Fruit fly (Drosophila melanogaster) whole organism: ENCODE results near the gene CG6966.
A peak's percentile ranks its signal among the peaks of the same experiment; 100 is the strongest.

Experiments
- CG8478 ChIP-seq: fragments of >200 bp; optimal IDR thresholded peaks from 2 replicates; lab custom pipeline; 2018; ENCODE audit warnings: inconsistent platforms
- Dll ChIP-seq: fragments of >200 bp; optimal IDR thresholded peaks from 2 replicates; lab custom pipeline; 2017
- EcR ChIP-seq, 2 experiments: fragments of >200 bp; optimal IDR thresholded peaks; 2 replicates each; lab custom pipeline; 2017; ENCODE audit warnings: missing biosample characterization in 2 of 2, missing genetic modification characterization in 2 of 2, missing genetic modification reagents in 2 of 2
- pan ChIP-seq: fragments of >200 bp; optimal IDR thresholded peaks from 2 replicates; lab custom pipeline; 2017
- psq ChIP-seq: fragments of >200 bp; optimal IDR thresholded peaks from 2 replicates; lab custom pipeline; 2017
- usp ChIP-seq: fragments of >200 bp; optimal IDR thresholded peaks from 2 replicates; lab custom pipeline; 2017; ENCODE audit warnings: missing biosample characterization, missing genetic modification characterization, mixed read lengths

The CG6966 gene

DNA sequence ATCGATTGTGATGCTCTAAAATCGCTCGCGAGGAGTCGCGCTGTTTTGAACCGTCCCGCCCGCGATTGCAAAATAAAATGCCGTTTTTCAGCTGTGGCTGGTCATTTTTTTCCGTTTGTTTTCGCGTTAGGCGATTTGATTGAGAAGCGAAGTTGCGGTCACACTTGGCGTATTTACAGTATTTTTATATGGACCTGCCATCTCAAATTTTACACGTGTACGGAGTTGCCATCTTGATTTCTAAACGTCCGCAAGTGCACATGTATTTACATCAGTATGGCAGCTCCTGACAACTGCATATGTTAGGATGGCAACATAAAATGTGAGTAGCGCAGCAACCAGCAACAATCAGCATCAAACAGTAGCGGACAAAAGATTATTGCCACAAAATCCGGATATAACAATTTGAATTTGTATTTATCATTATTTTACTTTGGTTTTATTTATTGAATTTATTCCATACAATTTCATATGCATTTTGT lies at the start of gene CG6966:
Gene CG6966, minus strand, starts transcription at position 82 of the 482 bp plus-strand sequence.
- TF ChIP-seq Dll (lab: Kevin White, UChicago) (no peak), CG8478 (lab: Kevin White, UChicago) (no peak), EcR (GFP tag; optimal IDR thresholded peaks at IDR 0.05; lab: Kevin White, UChicago) (no peak), pan (lab: Kevin White, UChicago) (no peak), psq (no peak), usp (GFP tag; lab: Kevin White, UChicago) (no peak)

DNA sequence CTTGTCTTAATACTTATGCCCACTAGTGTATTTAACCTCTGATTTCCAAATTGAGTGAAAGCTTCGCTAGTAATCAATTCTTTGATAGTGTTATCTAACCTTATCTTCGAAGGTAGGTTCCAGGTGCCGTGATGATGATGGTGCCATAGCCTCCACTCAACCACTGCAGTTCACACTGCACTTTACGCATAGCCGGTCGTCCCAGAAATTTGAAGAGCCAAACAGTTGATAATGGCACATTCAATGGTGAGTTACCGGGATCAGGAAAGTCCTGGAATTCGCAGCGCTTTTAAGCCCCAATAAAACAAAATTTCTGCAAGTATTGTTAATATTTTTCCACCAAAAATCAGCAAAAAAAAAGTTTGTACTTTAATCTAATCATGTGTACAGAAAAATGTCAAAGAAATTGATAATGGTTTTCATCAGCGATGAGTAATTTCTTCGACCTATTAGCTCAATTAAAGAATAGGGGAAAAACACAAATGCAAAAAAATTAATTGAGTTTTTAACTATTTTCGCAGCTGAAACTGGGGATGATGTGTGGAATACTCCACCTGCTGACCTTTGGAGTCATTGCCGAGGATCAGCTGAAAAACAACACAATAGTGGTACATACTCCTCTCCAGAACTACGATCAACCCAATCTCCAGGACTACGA lies 44.5 kb upstream of the CG6966 start, which contains the start of gene CG3987:
Gene CG3987, plus strand, starts transcription at position 143 of the 658 bp plus-strand sequence.
- TF ChIP-seq pan (lab: Kevin White, UChicago) (no peak), EcR (GFP tag; optimal IDR thresholded peaks at IDR 0.05; lab: Kevin White, UChicago) (no peak), usp (GFP tag; lab: Kevin White, UChicago) (no peak), Dll (lab: Kevin White, UChicago) (no peak), psq (no peak), CG8478 (lab: Kevin White, UChicago) (no peak)

DNA sequence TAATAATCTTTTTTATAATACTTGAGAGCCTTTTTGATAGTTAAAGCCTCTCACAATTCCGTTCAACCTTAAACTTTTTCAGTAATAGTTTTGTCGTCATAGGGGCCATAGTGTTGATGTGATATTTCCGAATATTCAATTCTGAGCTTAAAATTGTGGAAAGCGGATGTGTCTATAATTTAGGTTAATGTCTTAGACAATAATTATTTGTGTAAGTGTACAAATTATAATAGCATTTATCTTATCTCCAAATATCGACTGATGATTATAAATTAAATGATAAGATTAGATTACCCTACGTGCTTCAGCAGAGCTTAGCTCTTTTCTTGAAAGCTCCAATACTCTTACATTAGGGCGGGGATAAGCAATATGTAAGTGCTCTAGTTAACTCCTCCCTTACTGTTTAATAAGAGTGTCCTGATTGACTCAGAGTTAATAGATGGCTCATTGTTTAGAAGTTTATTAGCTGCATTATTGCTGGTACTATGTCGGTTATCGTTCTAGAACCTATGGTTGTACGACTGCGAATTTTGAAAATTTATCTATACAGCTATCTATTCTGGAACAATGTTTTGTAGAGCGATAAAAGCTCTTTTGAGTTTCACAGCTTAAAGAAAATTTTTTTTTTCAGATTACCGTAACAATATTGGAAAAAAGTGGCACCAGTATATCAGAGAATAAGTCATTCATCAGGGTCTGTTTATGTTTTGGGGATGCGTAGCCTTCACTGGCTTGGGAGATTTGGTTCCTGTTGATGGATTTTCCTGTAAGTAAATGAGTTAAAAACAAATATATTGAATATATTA lies 43.8 kb upstream of the CG6966 start:
- no peak for TF ChIP-seq EcR (GFP tag; optimal IDR thresholded peaks at IDR 0.05; lab: Kevin White, UChicago)
- TF ChIP-seq usp (GFP tag; lab: Kevin White, UChicago): no peak
- no peak for TF ChIP-seq psq
- no peak for TF ChIP-seq pan (lab: Kevin White, UChicago)
- no peak for TF ChIP-seq Dll (lab: Kevin White, UChicago)
- TF ChIP-seq CG8478 (lab: Kevin White, UChicago): no peak

DNA sequence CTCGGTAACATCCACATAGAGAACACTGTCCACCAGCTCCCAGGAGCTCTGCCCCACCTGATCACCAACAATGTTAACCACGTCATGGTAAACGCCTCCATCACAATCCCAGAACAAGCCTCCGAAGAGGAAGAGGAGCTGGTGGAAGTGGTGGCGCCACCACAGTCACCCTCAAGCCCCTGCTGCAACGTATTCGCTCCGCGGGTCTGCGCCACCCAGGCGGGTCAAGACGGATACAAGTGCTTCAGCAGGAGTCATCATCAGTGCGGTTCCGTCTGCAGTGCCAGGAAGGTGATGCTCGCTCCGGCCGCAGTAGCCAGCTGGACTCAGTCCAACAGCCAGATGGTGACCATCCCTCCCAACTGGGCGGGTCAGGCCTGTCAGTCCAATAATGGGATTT lies 42.8 kb upstream of the CG6966 start:
- no peak for TF ChIP-seq CG8478 (lab: Kevin White, UChicago)
- TF ChIP-seq pan (lab: Kevin White, UChicago): no peak
- no peak for TF ChIP-seq EcR (GFP tag; optimal IDR thresholded peaks at IDR 0.05; lab: Kevin White, UChicago)
- no peak for TF ChIP-seq psq
- TF ChIP-seq Dll (lab: Kevin White, UChicago): no peak
- no peak for TF ChIP-seq usp (GFP tag; lab: Kevin White, UChicago)

DNA sequence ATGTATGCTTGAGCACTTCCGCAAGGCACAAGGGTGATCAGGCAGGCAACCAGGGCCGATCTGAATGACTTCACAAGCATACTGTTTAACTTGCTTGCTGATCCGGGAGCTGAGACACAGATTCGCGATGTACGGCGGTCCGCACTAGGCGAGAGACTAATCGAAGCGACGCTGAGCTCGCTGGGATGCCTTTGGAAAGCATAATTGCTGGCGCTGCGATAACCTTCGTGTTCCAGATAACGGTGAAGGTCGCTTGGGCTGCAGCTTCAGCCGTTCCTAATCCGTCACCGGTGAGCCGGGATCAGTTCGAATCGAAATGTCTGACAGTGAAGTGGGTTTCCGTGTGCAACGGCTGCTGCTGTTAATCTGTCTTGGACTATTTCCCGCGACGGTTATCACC lies 41.4 kb upstream of the CG6966 start, which contains the start of the genes CG6912 and CG3984:
Gene CG6912, minus strand, starts transcription at position 159 of the 400 bp plus-strand sequence.
Gene CG3984, plus strand, starts transcription at position 303 of the 400 bp plus-strand sequence.
- TF ChIP-seq usp (GFP tag; lab: Kevin White, UChicago) (no peak), Dll (lab: Kevin White, UChicago) (no peak), psq (no peak), pan (lab: Kevin White, UChicago) (no peak), EcR (GFP tag; optimal IDR thresholded peaks at IDR 0.05; lab: Kevin White, UChicago) (no peak), CG8478 (lab: Kevin White, UChicago) (no peak)

DNA sequence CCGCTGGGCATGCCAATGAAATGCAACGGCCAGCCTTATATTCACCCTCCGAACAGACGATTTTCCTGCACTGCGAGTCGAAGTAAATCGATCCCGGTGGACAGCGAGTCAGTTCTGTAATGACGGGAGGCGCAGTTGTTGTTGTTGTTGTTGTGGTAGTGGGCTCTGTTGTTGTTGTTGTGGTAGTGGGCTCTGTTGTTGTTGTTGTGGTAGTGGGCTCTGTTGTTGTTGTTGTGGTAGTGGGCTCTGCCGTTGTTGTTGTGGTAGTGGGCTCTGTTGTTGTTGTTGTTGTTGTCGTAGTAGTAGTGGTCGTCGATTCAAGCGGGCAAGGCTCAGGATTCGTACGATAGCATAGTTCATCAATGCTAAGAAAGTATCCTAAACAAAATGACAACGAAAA lies 40.6 kb upstream of the CG6966 start:
- no peak for TF ChIP-seq Dll (lab: Kevin White, UChicago)
- TF ChIP-seq pan (lab: Kevin White, UChicago): no peak
- no peak for TF ChIP-seq usp (GFP tag; lab: Kevin White, UChicago)
- no peak for TF ChIP-seq psq
- TF ChIP-seq EcR (GFP tag; optimal IDR thresholded peaks at IDR 0.05; lab: Kevin White, UChicago): no peak
- TF ChIP-seq CG8478 (lab: Kevin White, UChicago): no peak

DNA sequence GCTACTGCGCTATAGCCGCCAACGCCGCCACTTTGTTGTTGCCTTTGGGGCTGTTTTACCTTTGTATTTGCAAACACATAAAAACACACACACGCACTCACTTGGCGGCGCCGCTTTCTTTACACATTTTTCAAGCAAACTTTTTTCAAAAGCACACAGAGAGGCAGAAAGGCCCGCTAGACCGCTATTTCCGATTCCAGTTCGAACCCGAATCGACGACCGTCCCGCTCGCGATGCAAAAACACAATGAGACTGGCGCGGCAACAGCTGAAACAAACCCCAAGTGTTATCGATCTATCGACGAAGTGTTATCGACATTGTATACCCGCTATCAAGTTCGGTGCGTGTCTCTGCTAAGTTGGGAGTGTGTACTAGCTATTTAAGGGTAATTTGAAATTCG lies 36.2 kb upstream of the CG6966 start, which contains the start of gene CG42788:
Gene CG42788, minus strand, starts transcription at position 250 of the 400 bp plus-strand sequence.
- TF ChIP-seq EcR (GFP tag; optimal IDR thresholded peaks at IDR 0.05; lab: Kevin White, UChicago) (no peak), Dll (lab: Kevin White, UChicago) (peak; percentile 1), pan (lab: Kevin White, UChicago) (no peak), usp (GFP tag; lab: Kevin White, UChicago) (no peak), psq (no peak), CG8478 (lab: Kevin White, UChicago) (no peak)

DNA sequence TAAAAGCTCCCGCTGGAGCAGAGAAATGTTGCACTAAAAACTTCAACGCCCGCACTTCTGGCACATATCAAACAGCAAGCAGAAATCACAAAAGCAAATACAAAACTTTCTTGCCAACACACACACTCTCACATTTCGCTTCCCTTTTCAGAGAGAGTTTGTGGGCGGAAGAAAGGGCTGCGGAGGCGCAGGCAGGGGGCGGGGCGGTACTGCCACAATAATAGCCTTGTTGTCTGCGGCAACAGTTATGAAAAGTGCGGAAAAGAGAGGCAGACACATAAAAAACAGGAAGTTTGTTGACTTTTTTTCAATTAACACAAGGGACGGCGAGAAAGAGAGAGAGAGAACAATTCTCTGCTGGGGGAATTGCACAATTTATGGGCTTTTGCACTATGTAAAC lies 35.4 kb upstream of the CG6966 start:
- TF ChIP-seq pan (lab: Kevin White, UChicago) (no peak), CG8478 (lab: Kevin White, UChicago) (no peak)

DNA sequence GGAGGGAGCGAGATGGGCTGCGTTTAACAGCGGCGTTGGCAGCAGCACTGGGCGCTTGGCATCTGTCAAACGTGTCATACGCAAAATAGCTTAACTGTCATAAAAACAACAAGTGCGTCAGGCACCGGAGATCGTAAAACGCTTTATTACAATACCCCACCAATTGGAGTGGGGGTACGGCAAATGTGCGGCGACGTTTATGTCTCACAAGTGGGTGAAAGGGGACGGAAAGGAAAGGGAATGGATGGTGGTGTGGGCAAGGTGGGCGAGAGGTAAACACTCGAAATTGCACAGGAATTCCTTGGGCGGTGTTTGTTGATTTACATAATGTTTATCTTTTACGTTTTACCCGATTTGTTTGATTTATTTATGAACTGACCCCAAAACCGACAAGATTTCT lies 34.6 kb upstream of the CG6966 start:
- TF ChIP-seq CG8478 (lab: Kevin White, UChicago) (no peak), psq (no peak), pan (lab: Kevin White, UChicago) (no peak), usp (GFP tag; lab: Kevin White, UChicago) (no peak), EcR (GFP tag; optimal IDR thresholded peaks at IDR 0.05; lab: Kevin White, UChicago) (no peak), Dll (lab: Kevin White, UChicago) (no peak)

DNA sequence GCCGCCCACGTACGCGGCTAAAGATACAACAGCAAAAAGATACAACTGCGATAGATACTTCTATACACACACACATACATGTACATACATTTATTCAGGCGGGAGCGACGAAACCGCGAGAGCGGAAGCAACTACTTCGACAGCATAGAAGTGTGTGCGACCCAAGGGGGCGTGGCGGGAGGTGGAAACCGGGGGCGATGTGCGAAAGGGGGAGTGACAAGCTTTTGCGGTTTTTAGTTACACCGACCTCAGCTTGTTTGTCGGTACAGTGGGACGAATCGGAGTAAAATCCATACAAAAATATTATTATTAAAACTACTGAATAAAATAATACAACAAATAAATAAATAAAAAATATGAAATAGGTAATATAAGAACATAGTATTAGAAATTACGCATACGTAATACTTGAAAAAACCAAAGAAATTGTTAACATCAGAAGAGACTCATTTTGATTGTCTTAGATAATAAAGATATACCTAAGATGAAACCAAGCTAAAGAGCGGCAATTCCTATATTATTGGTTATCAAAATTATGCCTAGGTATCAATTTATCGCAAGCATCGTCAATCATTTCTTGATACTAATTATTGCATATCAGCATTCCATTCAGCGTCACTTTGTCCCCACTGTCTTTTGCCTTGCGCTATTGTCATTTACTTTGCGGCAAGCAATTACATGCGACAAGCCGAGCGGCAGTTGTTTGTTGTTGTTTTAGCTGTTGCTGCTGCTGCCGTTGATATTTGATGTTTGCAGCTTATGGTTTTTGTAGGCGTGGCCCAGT lies 33.4 kb upstream of the CG6966 start:
- TF ChIP-seq EcR (GFP tag; optimal IDR thresholded peaks at IDR 0.05; lab: Kevin White, UChicago) (no peak), pan (lab: Kevin White, UChicago) (no peak), usp (GFP tag; lab: Kevin White, UChicago) (no peak), psq (no peak), Dll (lab: Kevin White, UChicago) (no peak), CG8478 (lab: Kevin White, UChicago) (no peak)
